Worm (Caenorhabditis elegans) whole organism, mixed stage, embryonic: ENCODE data around the gene C14B9.3.

Source experiments
- bed-3 ChIP-seq: fragments of 200-800 bp; sonication (Bioruptor generic); optimal IDR thresholded peaks from 3 replicates; lab custom pipeline; 2018; ENCODE audit warnings: mild to moderate bottlenecking, missing genetic modification characterization, moderate library complexity, missing compliant biosample characterization
- blmp-1 ChIP-seq: fragments of 150-350 bp; optimal IDR thresholded peaks from 2 replicates; lab custom pipeline; 2014; ENCODE audit warnings: missing biosample characterization, missing genetic modification characterization
- ceh-39 ChIP-seq: fragments of 150-350 bp; optimal IDR thresholded peaks from 2 replicates; lab custom pipeline; 2014; ENCODE audit warnings: missing biosample characterization, missing genetic modification characterization
- ceh-43 ChIP-seq: fragments of 200-800 bp; sonication (Bioruptor generic); optimal IDR thresholded peaks from 2 replicates; lab custom pipeline; 2018; ENCODE audit warnings: mild to moderate bottlenecking, missing genetic modification characterization, moderate library complexity, missing compliant biosample characterization
- ces-1 ChIP-seq: fragments of 150-350 bp; optimal IDR thresholded peaks from 2 replicates; lab custom pipeline; 2014; ENCODE audit warnings: missing biosample characterization, missing genetic modification reagents, missing genetic modification characterization
- cnd-1 ChIP-seq: fragments of 200-800 bp; sonication (Bioruptor generic); optimal IDR thresholded peaks from 2 replicates; lab custom pipeline; 2018; ENCODE audit warnings: mild to moderate bottlenecking, missing genetic modification characterization, missing compliant biosample characterization
- drap-1 ChIP-seq: fragments of 200-800 bp; sonication (Bioruptor generic); optimal IDR thresholded peaks from 3 replicates; lab custom pipeline; 2018; ENCODE audit warnings: mild to moderate bottlenecking, missing genetic modification characterization, missing compliant biosample characterization
- elt-1 ChIP-seq: sonication (generic microtip); optimal IDR thresholded peaks from 2 replicates; lab custom pipeline; 2017; ENCODE audit warnings: missing genetic modification characterization, mild to moderate bottlenecking, missing compliant biosample characterization, antibody characterized with exemption, moderate library complexity, borderline replicate concordance; ENCODE audit not compliant: insufficient read depth
- elt-3 ChIP-seq: fragments of 150-350 bp; optimal IDR thresholded peaks from 2 replicates; lab custom pipeline; 2014; ENCODE audit warnings: missing biosample characterization, missing genetic modification characterization
- hlh-1 ChIP-seq: fragments of 150-350 bp; optimal IDR thresholded peaks from 2 replicates; lab custom pipeline; 2014; ENCODE audit warnings: missing biosample characterization, missing genetic modification reagents, missing genetic modification characterization
- lin-13 ChIP-seq: fragments of 150-350 bp; optimal IDR thresholded peaks from 2 replicates; lab custom pipeline; 2014; ENCODE audit warnings: missing biosample characterization, missing genetic modification characterization
- lin-32 ChIP-seq: fragments of 200-800 bp; sonication (Bioruptor generic); optimal IDR thresholded peaks from 2 replicates; lab custom pipeline; 2018; ENCODE audit warnings: mild to moderate bottlenecking, missing genetic modification characterization, missing compliant biosample characterization
- lsy-2 ChIP-seq: fragments of 150-350 bp; optimal IDR thresholded peaks from 2 replicates; lab custom pipeline; 2014; ENCODE audit warnings: missing biosample characterization, missing genetic modification characterization
- mab-5 ChIP-seq: fragments of 150-350 bp; optimal IDR thresholded peaks from 2 replicates; lab custom pipeline; 2014; ENCODE audit warnings: missing biosample characterization, missing genetic modification characterization
- mep-1 ChIP-seq: fragments of 150-350 bp; optimal IDR thresholded peaks from 2 replicates; lab custom pipeline; 2017; ENCODE audit warnings: missing biosample characterization, missing genetic modification reagents, missing genetic modification characterization, inconsistent platforms
- mls-2 ChIP-seq: sonication (generic microtip); optimal IDR thresholded peaks from 2 replicates; lab custom pipeline; 2016; ENCODE audit warnings: mild to moderate bottlenecking, missing genetic modification characterization, moderate library complexity, missing compliant biosample characterization
- nhr-12 ChIP-seq: fragments of 150-350 bp; optimal IDR thresholded peaks from 2 replicates; lab custom pipeline; 2014; ENCODE audit warnings: missing biosample characterization, missing genetic modification characterization
- nhr-2 ChIP-seq: fragments of 150-350 bp; optimal IDR thresholded peaks from 2 replicates; lab custom pipeline; 2014; ENCODE audit warnings: missing biosample characterization, missing genetic modification characterization
- nhr-237 ChIP-seq: fragments of 150-350 bp; optimal IDR thresholded peaks from 2 replicates; lab custom pipeline; 2014; ENCODE audit warnings: missing biosample characterization, missing genetic modification characterization
- nhr-76 ChIP-seq: sonication (generic microtip); optimal IDR thresholded peaks from 2 replicates; lab custom pipeline; 2017; ENCODE audit warnings: missing biosample characterization, missing genetic modification characterization
- pha-4 ChIP-seq: fragments of 150-350 bp; optimal IDR thresholded peaks from 2 replicates; lab custom pipeline; 2018; ENCODE audit warnings: missing biosample characterization, missing genetic modification reagents, missing genetic modification characterization
- sem-2 ChIP-seq: fragments of 200-800 bp; sonication (Bioruptor generic); optimal IDR thresholded peaks from 2 replicates; lab custom pipeline; 2018; ENCODE audit warnings: mild to moderate bottlenecking, missing genetic modification characterization, missing compliant biosample characterization
- snpc-4 ChIP-seq: fragments of 150-350 bp; optimal IDR thresholded peaks from 2 replicates; lab custom pipeline; 2014; ENCODE audit warnings: missing biosample characterization, missing genetic modification characterization
- sptf-1 ChIP-seq: sonication (generic microtip); optimal IDR thresholded peaks from 2 replicates; lab custom pipeline; 2017; ENCODE audit warnings: mild to moderate bottlenecking, missing genetic modification characterization, moderate library complexity, missing compliant biosample characterization
- unc-120 ChIP-seq: sonication (generic microtip); optimal IDR thresholded peaks from 2 replicates; lab custom pipeline; 2017; ENCODE audit warnings: missing genetic modification characterization, missing compliant biosample characterization; ENCODE audit not compliant: poor library complexity, severe bottlenecking
- unc-39 ChIP-seq: fragments of 150-350 bp; optimal IDR thresholded peaks from 2 replicates; lab custom pipeline; 2014; ENCODE audit warnings: missing biosample characterization, missing genetic modification characterization
- unc-62 ChIP-seq: fragments of 150-350 bp; optimal IDR thresholded peaks from 2 replicates; lab custom pipeline; 2014; ENCODE audit warnings: missing biosample characterization, missing genetic modification reagents, missing genetic modification characterization
- zip-8 ChIP-seq: fragments of 150-350 bp; optimal IDR thresholded peaks from 2 replicates; lab custom pipeline; 2014; ENCODE audit warnings: missing biosample characterization, missing genetic modification characterization
- ztf-11 ChIP-seq: fragments of 150-350 bp; optimal IDR thresholded peaks from 2 replicates; lab custom pipeline; 2014; ENCODE audit warnings: missing biosample characterization, missing genetic modification characterization

The C14B9.3 gene

ce11 chrIII:8132496-8132895, 23.9 kb downstream of the C14B9.3 start:
- TF ChIP-seq sptf-1, result no peak
- no peak for TF ChIP-seq sem-2 (GFP tag; lab: Kevin White, UChicago)
- TF ChIP-seq cnd-1, result no peak
- TF ChIP-seq drap-1, result no peak
- peak; percentile 37 for TF ChIP-seq pha-4 (tag; lab: Kevin White, UChicago)
- peak; percentile 78 for TF ChIP-seq nhr-2
- no peak for TF ChIP-seq ztf-11 (tag; lab: Kevin White, UChicago)
- no peak for TF ChIP-seq lsy-2 (tag; lab: Kevin White, UChicago)

DNA sequence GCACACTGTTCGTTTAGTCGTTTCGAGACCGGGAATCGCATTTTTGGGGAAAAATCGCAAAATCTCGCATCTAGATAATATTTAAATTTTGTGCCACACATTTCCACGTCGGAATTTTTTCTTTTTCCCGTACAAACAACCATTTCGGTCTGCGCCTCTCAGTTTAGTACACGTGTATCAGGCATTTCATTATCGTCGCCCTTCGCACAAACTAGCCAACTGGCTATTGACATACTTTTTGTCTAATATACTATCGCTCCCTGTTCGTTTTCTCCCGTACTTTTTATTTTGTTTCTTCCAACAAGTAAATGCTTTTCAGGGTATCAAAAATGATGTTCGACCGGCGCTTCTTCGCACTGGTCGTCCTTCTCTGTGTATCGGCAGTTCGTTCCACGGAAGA, 24.8 kb downstream of the C14B9.3 start, which contains the start of gene C14B9.2:
Gene C14B9.2 (plus strand): TSS at position 320 of the 400 bp plus-strand sequence.
- no peak for TF ChIP-seq elt-3
- TF ChIP-seq ceh-39, result no peak
- TF ChIP-seq ces-1, result no peak
- TF ChIP-seq cnd-1, result no peak
- no peak for TF ChIP-seq unc-39 (tag; lab: Kevin White, UChicago)
- TF ChIP-seq snpc-4 (tag; lab: Kevin White, UChicago), result no peak
- no peak for TF ChIP-seq sem-2 (GFP tag; lab: Kevin White, UChicago)
- no peak for TF ChIP-seq nhr-76
- TF ChIP-seq mep-1, result no peak
- TF ChIP-seq zip-8 (tag; lab: Kevin White, UChicago), result no peak
- no peak for TF ChIP-seq nhr-12 (tag; lab: Kevin White, UChicago)
- TF ChIP-seq lin-32, result no peak
- no peak for TF ChIP-seq pha-4 (tag; lab: Kevin White, UChicago)
- no peak for TF ChIP-seq mab-5 (tag; lab: Kevin White, UChicago)

ce11 chrIII:8136517-8137099, 28.0 kb downstream of the C14B9.3 start:
- TF ChIP-seq unc-120 (tag; lab: Kevin White, UChicago) (no peak), pha-4 (tag; lab: Kevin White, UChicago) (peak; percentile 68), ceh-39 (no peak), ztf-11 (tag; lab: Kevin White, UChicago) (no peak), bed-3 (GFP tag; lab: Kevin White, UChicago) (no peak)
- TF ChIP-seq, all 35 proteins: peak for 1

- peak; percentile 23 for TF ChIP-seq nhr-237 (tag; lab: Kevin White, UChicago)
- TF ChIP-seq hlh-1, result peak; percentile 64
- TF ChIP-seq unc-120 (tag; lab: Kevin White, UChicago), result no peak
- TF ChIP-seq, all 35 proteins: peak for 2
Measured at ce11 chrIII:8137777-8138176, 29.2 kb downstream of the C14B9.3 start, which contains the start of gene hsp-12.2. Gene hsp-12.2 (plus strand): TSS chrIII:8138077.

ce11 chrIII:8142217-8142616, 33.6 kb downstream of the C14B9.3 start:
- no peak for TF ChIP-seq sptf-1
- no peak for TF ChIP-seq nhr-12 (tag; lab: Kevin White, UChicago)
- no peak for TF ChIP-seq mab-5 (tag; lab: Kevin White, UChicago)
- TF ChIP-seq elt-3, result no peak
- no peak for TF ChIP-seq hlh-1
- TF ChIP-seq mep-1, result no peak
- TF ChIP-seq unc-62, result no peak
- no peak for TF ChIP-seq sem-2 (GFP tag; lab: Kevin White, UChicago)
- TF ChIP-seq nhr-237 (tag; lab: Kevin White, UChicago), result no peak
- no peak for TF ChIP-seq zip-8 (tag; lab: Kevin White, UChicago)
- TF ChIP-seq lin-13 (tag; lab: Kevin White, UChicago), result no peak
- TF ChIP-seq elt-1, result no peak
- no peak for TF ChIP-seq ceh-43 (GFP tag; lab: Kevin White, UChicago)
- no peak for TF ChIP-seq blmp-1 (tag; lab: Kevin White, UChicago)
- TF ChIP-seq snpc-4 (tag; lab: Kevin White, UChicago), result no peak
- TF ChIP-seq drap-1, result no peak

ce11 chrIII:8144574-8145065, 36.0 kb downstream of the C14B9.3 start, which contains the start of the genes C14B9.8 and mrpl-18:
Gene C14B9.8 (minus strand): TSS chrIII:8144629.
Gene mrpl-18 (plus strand): TSS chrIII:8145015.
- TF ChIP-seq elt-3 (no peak), nhr-237 (tag; lab: Kevin White, UChicago) (peak; percentile 38), mls-2 (tag; lab: Kevin White, UChicago) (no peak), ceh-39 (no peak), mab-5 (tag; lab: Kevin White, UChicago) (peak; percentile 19), lsy-2 (tag; lab: Kevin White, UChicago) (peak; percentile 43)
- TF ChIP-seq, all 35 proteins: peak for 3
